Worm (Caenorhabditis elegans): ENCODE measurements around the gene Y38F1A.1.

The Y38F1A.1 gene

DNA sequence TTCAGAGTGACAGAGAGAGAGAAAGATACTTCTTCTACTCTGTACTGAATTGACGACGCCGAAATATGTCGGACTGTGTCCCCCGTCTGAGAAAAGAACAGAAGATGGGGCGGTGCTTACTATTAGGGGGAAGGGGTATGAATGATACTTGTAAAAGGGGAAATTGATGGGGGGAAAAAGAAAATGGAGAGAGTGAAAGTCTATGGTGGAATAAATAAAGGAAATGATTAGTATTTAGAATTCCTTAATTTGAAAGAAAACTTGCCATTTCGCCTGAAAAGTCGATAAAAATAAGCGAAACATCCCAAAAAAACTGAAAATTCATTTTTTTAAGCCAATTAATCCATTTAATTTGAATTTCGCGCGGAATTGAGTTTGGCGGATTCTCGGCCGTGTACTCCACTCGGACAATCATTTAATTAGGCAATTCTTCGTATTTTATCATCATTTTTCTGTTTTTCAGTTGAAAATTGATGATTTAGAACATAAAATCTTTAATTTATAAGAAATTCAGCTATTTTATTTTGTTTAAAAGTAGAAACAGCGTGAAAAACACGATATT is 40.0 kb downstream of the Y38F1A.1 start, which contains the start of gene F35C5.12 (continued):
- TF ChIP-seq ama-1 (optimal IDR thresholded peaks at IDR 0.05): no peak
- TF ChIP-seq ama-1 (GFP tag; optimal IDR thresholded peaks at IDR 0.05): no peak
- no peak for TF ChIP-seq sptf-2 (GFP tag; optimal IDR thresholded peaks at IDR 0.05)
- no peak for TF ChIP-seq somi-1 (GFP tag; optimal IDR thresholded peaks at IDR 0.05)
- TF ChIP-seq dox-1 (GFP tag; IDR thresholded peaks at IDR 0.05): no peak
- TF ChIP-seq madf-3 (GFP tag; IDR thresholded peaks at IDR 0.05): no peak
- peak; percentile 63 for TF ChIP-seq attf-3 (GFP tag; conservative IDR thresholded peaks at IDR 0.05)
- TF ChIP-seq K12H6.12 (tag; optimal IDR thresholded peaks at IDR 0.05): no peak
- no peak for TF ChIP-seq F23B12.7 (tag; optimal IDR thresholded peaks at IDR 0.05; ENCODE audit: insufficient read depth)
- TF ChIP-seq ceh-40 (GFP tag; IDR thresholded peaks at IDR 0.05): no peak
- TF ChIP-seq dpff-1 (tag; optimal IDR thresholded peaks at IDR 0.05): no peak
- peak; percentile 56 for TF ChIP-seq D2030.7 (GFP tag; IDR thresholded peaks at IDR 0.05)
- no peak for TF ChIP-seq athp-1 (tag; optimal IDR thresholded peaks at IDR 0.05)
- TF ChIP-seq mel-28 (tag; optimal IDR thresholded peaks at IDR 0.05; ENCODE audit: borderline replicate concordance): no peak
- no peak for TF ChIP-seq mes-4 (tag; optimal IDR thresholded peaks at IDR 0.05)
- no peak for TF ChIP-seq snpc-4 (GFP tag; optimal IDR thresholded peaks at IDR 0.05)
- no peak for TF ChIP-seq snpc-4 (tag; optimal IDR thresholded peaks at IDR 0.05)
- TF ChIP-seq atf-7 (tag; optimal IDR thresholded peaks at IDR 0.05): no peak
- no peak for TF ChIP-seq fkh-3 (tag; optimal IDR thresholded peaks at IDR 0.05)
- no peak for TF ChIP-seq gei-17 (GFP tag; optimal IDR thresholded peaks at IDR 0.05)
- no peak for TF ChIP-seq bed-1 (GFP tag; IDR thresholded peaks at IDR 0.05)
- no peak for TF ChIP-seq akir-1 (GFP tag; optimal IDR thresholded peaks at IDR 0.05)
- TF ChIP-seq attf-6 (GFP tag; IDR thresholded peaks at IDR 0.05): no peak
- TF ChIP-seq T26A5.8 (tag; optimal IDR thresholded peaks at IDR 0.05): no peak
- TF ChIP-seq nhr-179 (tag; optimal IDR thresholded peaks at IDR 0.05): no peak
- no peak for TF ChIP-seq ekl-4 (GFP tag; IDR thresholded peaks at IDR 0.05)
- TF ChIP-seq C17E4.6 (GFP tag; IDR thresholded peaks at IDR 0.05): no peak
- TF ChIP-seq tbp1 (GFP tag; optimal IDR thresholded peaks at IDR 0.05): no peak
- no peak for TF ChIP-seq pbrm-1 (GFP tag; IDR thresholded peaks at IDR 0.05)
- TF ChIP-seq Y95B8A.8 (GFP tag; IDR thresholded peaks at IDR 0.05): no peak
- TF ChIP-seq lin-40 (tag; optimal IDR thresholded peaks at IDR 0.05): no peak

DNA sequence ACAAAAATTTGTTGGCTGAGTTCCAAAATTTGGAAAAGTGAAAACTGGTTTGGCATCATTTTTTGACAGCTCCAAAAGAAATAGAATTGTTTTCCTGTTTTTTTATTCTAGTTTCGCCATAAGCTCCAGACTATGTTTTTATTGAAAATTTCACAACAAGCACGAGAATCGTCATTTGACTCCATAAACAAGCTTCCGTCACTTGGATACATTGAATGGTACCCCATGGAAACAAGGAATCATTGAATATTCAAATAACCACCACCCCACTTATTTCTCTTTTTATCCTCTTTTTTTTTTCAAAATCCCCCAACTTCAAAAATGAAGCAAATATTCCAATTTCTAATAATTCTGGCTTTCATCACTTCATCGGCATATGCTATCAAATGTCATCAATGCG is 45.8 kb downstream of the Y38F1A.1 start, which contains the start of gene ddn-2:
ddn-2 (plus strand) TSS at position 301 of the 400 bp plus-strand sequence.
- no peak for TF ChIP-seq attf-6 (GFP tag; IDR thresholded peaks at IDR 0.05)
- no peak for TF ChIP-seq Y56A3A.18 (GFP tag; IDR thresholded peaks at IDR 0.05)
- no peak for TF ChIP-seq F39B2.1 (GFP tag; IDR thresholded peaks at IDR 0.05)
- no peak for TF ChIP-seq repo-1 (tag; optimal IDR thresholded peaks at IDR 0.05)
- no peak for TF ChIP-seq Y53G8AR.9 (GFP tag; conservative IDR thresholded peaks at IDR 0.05)
- no peak for TF ChIP-seq let-607 (tag; optimal IDR thresholded peaks at IDR 0.05)
- TF ChIP-seq lin-35 (GFP tag; optimal IDR thresholded peaks at IDR 0.05): no peak
- TF ChIP-seq dpl-1 (GFP tag; optimal IDR thresholded peaks at IDR 0.05): no peak
- TF ChIP-seq dox-1 (GFP tag; IDR thresholded peaks at IDR 0.05): no peak
- no peak for TF ChIP-seq xnd-1 (tag; optimal IDR thresholded peaks at IDR 0.05)
- TF ChIP-seq ceh-27 (GFP tag; optimal IDR thresholded peaks at IDR 0.05): no peak
- TF ChIP-seq aptf-3 (GFP tag; IDR thresholded peaks at IDR 0.05): no peak
- TF ChIP-seq ZK185.1 (tag; optimal IDR thresholded peaks at IDR 0.05; ENCODE audit: poor library complexity, severe bottlenecking): no peak
- no peak for TF ChIP-seq ztf-3 (GFP tag; optimal IDR thresholded peaks at IDR 0.05)
- TF ChIP-seq lsl-1 (GFP tag; optimal IDR thresholded peaks at IDR 0.05): no peak
- TF ChIP-seq dpff-1 (tag; optimal IDR thresholded peaks at IDR 0.05): no peak

All from whole organism, young adult.